Fruit fly (Drosophila melanogaster): ENCODE measurements around the gene SPH93.

Gene SPH93

dm6 chr2L:17486264-17486663 lies 30.5 kb upstream of the SPH93 start, which contains the start of gene CG43220:
Gene CG43220, plus strand, starts transcription at chr2L:17486564.
- TF ChIP-seq toe (GFP tag; optimal IDR thresholded peaks at IDR 0.05) = no peak
- TF ChIP-seq cnc (optimal IDR thresholded peaks at IDR 0.05) = no peak
- no peak for TF ChIP-seq pad (GFP tag; optimal IDR thresholded peaks at IDR 0.05)
- no peak for TF ChIP-seq Clk (GFP tag; optimal IDR thresholded peaks at IDR 0.05)
- TF ChIP-seq tj (GFP tag; optimal IDR thresholded peaks at IDR 0.05) = no peak
- no peak for TF ChIP-seq CG7045 (GFP tag; optimal IDR thresholded peaks at IDR 0.05)
- no peak for TF ChIP-seq Crg-1 (GFP tag; optimal IDR thresholded peaks at IDR 0.05)

DNA sequence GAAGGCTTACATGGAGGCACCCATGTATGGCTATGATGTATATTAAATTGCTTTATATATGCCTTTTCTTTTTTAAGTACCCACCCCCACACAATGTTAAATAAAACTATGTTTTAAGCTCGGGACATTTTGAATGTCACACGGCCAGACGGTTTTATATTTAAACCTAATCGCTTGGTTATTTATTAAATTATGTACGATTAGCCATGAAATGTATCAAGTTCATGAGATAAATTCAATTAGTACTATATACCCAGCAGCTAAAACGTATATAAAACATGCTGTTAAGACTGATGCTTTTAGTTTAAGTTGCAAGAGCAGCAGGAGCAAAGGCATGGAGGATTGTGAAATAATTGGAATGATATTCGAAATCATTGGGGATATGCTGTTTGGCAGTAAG lies 29.7 kb upstream of the SPH93 start, which contains the start of the genes CG43221 and CG43645:
TSS of gene CG43221 (plus strand) at position 301 of the 400 bp plus-strand sequence.
TSS of gene CG43645 (plus strand) at position 301 of the 400 bp plus-strand sequence.
- TF ChIP-seq Crg-1 (GFP tag; optimal IDR thresholded peaks at IDR 0.05) (no peak), cic (GFP tag; optimal IDR thresholded peaks at IDR 0.05) (no peak), CG5204 (GFP tag; optimal IDR thresholded peaks at IDR 0.05) (no peak), tj (GFP tag; optimal IDR thresholded peaks at IDR 0.05) (no peak), CG7045 (GFP tag; optimal IDR thresholded peaks at IDR 0.05) (no peak), cnc (optimal IDR thresholded peaks at IDR 0.05) (no peak), Mnt (GFP tag; optimal IDR thresholded peaks at IDR 0.05) (no peak), CG12768 (GFP tag; optimal IDR thresholded peaks at IDR 0.05) (no peak), pad (GFP tag; optimal IDR thresholded peaks at IDR 0.05) (no peak), CG33017 (tag; optimal IDR thresholded peaks at IDR 0.05) (no peak), toe (GFP tag; optimal IDR thresholded peaks at IDR 0.05) (no peak), CG7101 (tag; optimal IDR thresholded peaks at IDR 0.05) (no peak), CG1620 (GFP tag; optimal IDR thresholded peaks at IDR 0.05) (no peak)

dm6 chr2L:17484174-17484573 lies 28.5 kb upstream of the SPH93 start, which contains the start of the genes GCS2beta and CG5131:
Gene GCS2beta, minus strand, starts transcription at chr2L:17484307.
Gene CG5131, plus strand, starts transcription at chr2L:17484501.
- TF ChIP-seq CG7045 (GFP tag; optimal IDR thresholded peaks at IDR 0.05) = peak; percentile 89
- peak; percentile 79 for TF ChIP-seq Clk (GFP tag; optimal IDR thresholded peaks at IDR 0.05)
- TF ChIP-seq CG7101 (tag; optimal IDR thresholded peaks at IDR 0.05) = peak; percentile 85
- TF ChIP-seq Mnt (GFP tag; optimal IDR thresholded peaks at IDR 0.05) = peak; percentile 80
- peak; percentile 89 for TF ChIP-seq CG12768 (GFP tag; optimal IDR thresholded peaks at IDR 0.05)
- peak; percentile 87 for TF ChIP-seq CG11617 (GFP tag; optimal IDR thresholded peaks at IDR 0.05)
- peak; percentile 58 for TF ChIP-seq kay (GFP tag; ENCODE audit: borderline replicate concordance)
- TF ChIP-seq ovo (GFP tag; optimal IDR thresholded peaks at IDR 0.05) = peak; percentile 65
- peak; percentile 94 for TF ChIP-seq tj (GFP tag; optimal IDR thresholded peaks at IDR 0.05)
- TF ChIP-seq CG33017 (tag; optimal IDR thresholded peaks at IDR 0.05) = peak; percentile 84
- TF ChIP-seq CG5204 (GFP tag; optimal IDR thresholded peaks at IDR 0.05) = peak; percentile 85
- peak; percentile 95 for TF ChIP-seq toe (GFP tag; optimal IDR thresholded peaks at IDR 0.05)
- TF ChIP-seq Hr96 (GFP tag; optimal IDR thresholded peaks at IDR 0.05) = peak; percentile 92
- TF ChIP-seq pad (GFP tag; optimal IDR thresholded peaks at IDR 0.05) = peak; percentile 71
- TF ChIP-seq bab1 (GFP tag; optimal IDR thresholded peaks at IDR 0.05) = peak; percentile 90
- TF ChIP-seq Crg-1 (GFP tag; optimal IDR thresholded peaks at IDR 0.05) = peak; percentile 94
- TF ChIP-seq cic (GFP tag; optimal IDR thresholded peaks at IDR 0.05) = peak; percentile 15
- TF ChIP-seq cnc (optimal IDR thresholded peaks at IDR 0.05) = no peak
- TF ChIP-seq CG14711 (tag; optimal IDR thresholded peaks at IDR 0.05) = peak; percentile 83
- TF ChIP-seq CG1620 (GFP tag; optimal IDR thresholded peaks at IDR 0.05) = peak; percentile 92

dm6 chr2L:17480943-17481580 lies 25.3 kb upstream of the SPH93 start, which contains the start of the genes fws and Lamtor3:
Gene fws, minus strand, starts transcription at chr2L:17481029.
Gene Lamtor3, plus strand, starts transcription at chr2L:17481231.
- TF ChIP-seq CG5204 (GFP tag; optimal IDR thresholded peaks at IDR 0.05) = no peak
- TF ChIP-seq Mnt (GFP tag; optimal IDR thresholded peaks at IDR 0.05) = peak; percentile 86
- TF ChIP-seq CG12768 (GFP tag; optimal IDR thresholded peaks at IDR 0.05) = peak; percentile 97
- no peak for TF ChIP-seq cnc (optimal IDR thresholded peaks at IDR 0.05)
- TF ChIP-seq Crg-1 (GFP tag; optimal IDR thresholded peaks at IDR 0.05) = peak; percentile 94
- TF ChIP-seq CG33017 (tag; optimal IDR thresholded peaks at IDR 0.05) = peak; percentile 98
- TF ChIP-seq Clk (GFP tag; optimal IDR thresholded peaks at IDR 0.05) = peak; percentile 94
- peak; percentile 96 for TF ChIP-seq CG11617 (GFP tag; optimal IDR thresholded peaks at IDR 0.05)
- TF ChIP-seq cic (GFP tag; optimal IDR thresholded peaks at IDR 0.05) = peak; percentile 42
- TF ChIP-seq toe (GFP tag; optimal IDR thresholded peaks at IDR 0.05) = peak; percentile 75
- TF ChIP-seq kay (GFP tag; ENCODE audit: borderline replicate concordance) = peak; percentile 84
- peak; percentile 84 for TF ChIP-seq tj (GFP tag; optimal IDR thresholded peaks at IDR 0.05)
- TF ChIP-seq ovo (GFP tag; optimal IDR thresholded peaks at IDR 0.05) = peak; percentile 64
- TF ChIP-seq CG7101 (tag; optimal IDR thresholded peaks at IDR 0.05) = peak; percentile 99
- TF ChIP-seq pad (GFP tag; optimal IDR thresholded peaks at IDR 0.05) = peak; percentile 90
- TF ChIP-seq CG1620 (GFP tag; optimal IDR thresholded peaks at IDR 0.05) = peak; percentile 81
- TF ChIP-seq CG14711 (tag; optimal IDR thresholded peaks at IDR 0.05) = peak; percentile 98
- peak; percentile 97 for TF ChIP-seq CG7045 (GFP tag; optimal IDR thresholded peaks at IDR 0.05)
- TF ChIP-seq bab1 (GFP tag; optimal IDR thresholded peaks at IDR 0.05) = peak; percentile 97
- TF ChIP-seq Hr96 (GFP tag; optimal IDR thresholded peaks at IDR 0.05) = no peak

- TF ChIP-seq ovo (GFP tag; optimal IDR thresholded peaks at IDR 0.05) (peak; percentile 98), cnc (optimal IDR thresholded peaks at IDR 0.05) (no peak), pad (GFP tag; optimal IDR thresholded peaks at IDR 0.05) (peak; percentile 19), CG7045 (GFP tag; optimal IDR thresholded peaks at IDR 0.05) (no peak), Mnt (GFP tag; optimal IDR thresholded peaks at IDR 0.05) (peak; percentile 33), CG11617 (GFP tag; optimal IDR thresholded peaks at IDR 0.05) (peak; percentile 8), cic (GFP tag; optimal IDR thresholded peaks at IDR 0.05) (peak; percentile 18), bab1 (GFP tag; optimal IDR thresholded peaks at IDR 0.05) (peak; percentile 73), CG14711 (tag; optimal IDR thresholded peaks at IDR 0.05) (no peak)
These were observed 22.0 kb upstream of the SPH93 start, which contains the start of gene cass for dm6 chr2L:17477710-17478109. Gene cass, minus strand, starts transcription at chr2L:17477888.

All from whole organism, adult.